Worm (Caenorhabditis elegans) whole organism, L2 larva: ENCODE data around the gene fbxa-184.

Experiments
- ZK546.5 ChIP-seq: sonication (generic microtip); optimal IDR thresholded peaks from 2 replicates; lab custom pipeline; 2017; ENCODE audit warnings: missing biosample characterization, missing genetic modification characterization
- aly-2 ChIP-seq: fragments of 150-350 bp; optimal IDR thresholded peaks from 2 replicates; lab custom pipeline; 2014; ENCODE audit warnings: missing biosample characterization, missing genetic modification characterization
- ama-1 ChIP-seq: fragments of 150-350 bp; optimal IDR thresholded peaks from 2 replicates; lab custom pipeline; 2018; ENCODE audit warnings: inconsistent platforms
- nhr-11 ChIP-seq: fragments of 150-350 bp; optimal IDR thresholded peaks from 2 replicates; lab custom pipeline; 2014; ENCODE audit warnings: missing biosample characterization, missing genetic modification characterization
- nhr-23 ChIP-seq: fragments of 150-350 bp; optimal IDR thresholded peaks from 2 replicates; lab custom pipeline; 2014; ENCODE audit warnings: missing biosample characterization, missing genetic modification reagents, missing genetic modification characterization
- sem-4 ChIP-seq: fragments of 150-350 bp; optimal IDR thresholded peaks from 2 replicates; lab custom pipeline; 2014; ENCODE audit warnings: missing biosample characterization, missing genetic modification reagents, missing genetic modification characterization

- TF ChIP-seq aly-2 (tag; lab: Kevin White, UChicago): no peak
- no peak for TF ChIP-seq sem-4 (tag; lab: Kevin White, UChicago)
- TF ChIP-seq nhr-11 (tag; lab: Kevin White, UChicago): no peak
- no peak for TF ChIP-seq ZK546.5 (tag; lab: Kevin White, UChicago)
- no peak for TF ChIP-seq ama-1 (lab: Kevin White, UChicago)
- TF ChIP-seq nhr-23: no peak
Measured at ce11 chrII:1703363-1703762, 6.7 kb upstream of the fbxa-184 start, which contains the start of gene fbxb-47.
